Fruit fly (Drosophila melanogaster) whole organism, larva: ENCODE measurements around the gene CG12605.

Experiments
- noc ChIP-seq: fragments of 200-800 bp; sonication (Bioruptor generic); optimal IDR thresholded peaks from 3 replicates; lab custom pipeline; 2019; ENCODE audit warnings: missing biosample characterization, mild to moderate bottlenecking, missing genetic modification characterization, moderate library complexity

The CG12605 gene

dm6 chr3L:3930930-3931329, 33.6 kb downstream of the CG12605 start:
- TF ChIP-seq noc (tag; lab: Kevin White, UChicago) = no peak

- peak; percentile 6 for TF ChIP-seq noc (tag; lab: Kevin White, UChicago)
Measured at dm6 chr3L:3929968-3930767, 34.4 kb downstream of the CG12605 start.

dm6 chr3L:3928943-3929785, 35.4 kb downstream of the CG12605 start:
- peak; percentile 62 for TF ChIP-seq noc (tag; lab: Kevin White, UChicago)

- TF ChIP-seq noc (tag; lab: Kevin White, UChicago) = peak; percentile 98
Measured at dm6 chr3L:3928205-3928942, 36.2 kb downstream of the CG12605 start.

- no peak for TF ChIP-seq noc (tag; lab: Kevin White, UChicago)
Measured at dm6 chr3L:3927462-3927861, 37.1 kb downstream of the CG12605 start.

dm6 chr3L:3926191-3926765, 38.3 kb downstream of the CG12605 start:
- no peak for TF ChIP-seq noc (tag; lab: Kevin White, UChicago)

dm6 chr3L:3925487-3925886, 39.1 kb downstream of the CG12605 start:
- TF ChIP-seq noc (tag; lab: Kevin White, UChicago) = peak; percentile 54

- peak; percentile 35 for TF ChIP-seq noc (tag; lab: Kevin White, UChicago)
Measured at dm6 chr3L:3923631-3924274, 40.8 kb downstream of the CG12605 start.

dm6 chr3L:3912134-3912533, 52.4 kb downstream of the CG12605 start:
- no peak for TF ChIP-seq noc (tag; lab: Kevin White, UChicago)

dm6 chr3L:3909831-3910230, 54.7 kb downstream of the CG12605 start, which contains the start of gene mge:
TSS of gene mge (minus strand) at chr3L:3909931.
- no peak for TF ChIP-seq noc (tag; lab: Kevin White, UChicago)

dm6 chr3L:3908838-3909810, 55.4 kb downstream of the CG12605 start:
- no peak for TF ChIP-seq noc (tag; lab: Kevin White, UChicago)

- TF ChIP-seq noc (tag; lab: Kevin White, UChicago) = no peak
Measured at dm6 chr3L:3905111-3905510, 59.5 kb downstream of the CG12605 start, which contains the start of gene ida. TSS of gene ida (plus strand) at chr3L:3905344.
